Fruit fly (Drosophila melanogaster): Measurements from ENCODE around the gene f.

Gene f

DNA sequence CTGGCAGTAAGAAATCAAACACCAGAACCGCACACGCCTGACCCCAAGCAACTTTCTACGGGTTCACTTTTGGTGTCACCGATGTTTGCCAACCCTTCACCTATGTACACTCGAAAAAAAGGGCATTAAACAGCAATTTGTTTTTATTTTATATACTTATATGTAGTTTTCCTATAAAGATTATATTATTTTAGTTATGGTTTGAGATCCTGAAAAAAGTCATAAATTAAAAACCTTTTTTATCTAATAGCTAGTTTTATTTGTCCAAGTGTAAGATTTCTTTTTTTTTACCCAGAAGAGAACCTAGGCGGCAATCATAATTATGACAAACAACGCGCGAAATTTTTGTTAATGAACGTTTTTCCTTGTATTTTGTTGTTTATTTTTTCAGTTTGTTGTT is 60.6 kb downstream of the f start (continued):
- TF ChIP-seq inv (GFP tag; IDR thresholded peaks at IDR 0.05; ENCODE audit: partially characterized antibody) (no peak), CG9727 (GFP tag; optimal IDR thresholded peaks at IDR 0.05) (peak; percentile 61), tna (GFP tag; IDR thresholded peaks at IDR 0.05; ENCODE audit: partially characterized antibody) (no peak), cwo (GFP tag; optimal IDR thresholded peaks at IDR 0.05) (peak; percentile 44), cg (GFP tag; optimal IDR thresholded peaks at IDR 0.05) (no peak), HLH54F (GFP tag; optimal IDR thresholded peaks at IDR 0.05) (no peak), bigmax (GFP tag; optimal IDR thresholded peaks at IDR 0.05) (no peak), chinmo (GFP tag; IDR thresholded peaks at IDR 0.05; ENCODE audit: partially characterized antibody) (no peak), z (GFP tag; IDR thresholded peaks at IDR 0.05) (no peak), Gug (GFP tag; IDR thresholded peaks at IDR 0.05) (no peak), Drgx (GFP tag; IDR thresholded peaks at IDR 0.05) (no peak; the same call in 1 of the 2 replicates), dmrt11E (tag; optimal IDR thresholded peaks at IDR 0.05) (peak; percentile 20), Lpt (GFP tag; optimal IDR thresholded peaks at IDR 0.05) (no peak), da (GFP tag; optimal IDR thresholded peaks at IDR 0.05) (no peak), HLH3B (GFP tag; IDR thresholded peaks at IDR 0.05) (peak; percentile 46; the same call in 1 of the 2 replicates), CG7786 (GFP tag; optimal IDR thresholded peaks at IDR 0.05) (no peak), CG18764 (GFP tag; optimal IDR thresholded peaks at IDR 0.05) (no peak), Chrac-16 (GFP tag; optimal IDR thresholded peaks at IDR 0.05) (peak; percentile 27), phol (tag; optimal IDR thresholded peaks at IDR 0.05) (peak; percentile 59), Poxn (GFP tag; IDR thresholded peaks at IDR 0.05) (no peak), CG4282 (GFP tag; optimal IDR thresholded peaks at IDR 0.05) (no peak), Sin3A (optimal IDR thresholded peaks at IDR 0.05) (no peak), CG15479 (GFP tag; optimal IDR thresholded peaks at IDR 0.05) (no peak), crc (GFP tag; optimal IDR thresholded peaks at IDR 0.05) (no peak), NC2β (GFP tag; optimal IDR thresholded peaks at IDR 0.05) (no peak), usp (GFP tag; optimal IDR thresholded peaks at IDR 0.05) (no peak), CG31224 (GFP tag; IDR thresholded peaks at IDR 0.05) (no peak), tgo (GFP tag; IDR thresholded peaks at IDR 0.05) (peak; percentile 70), GATAe (GFP tag; conservative IDR thresholded peaks at IDR 0.05) (no peak), dimm (GFP tag; IDR thresholded peaks at IDR 0.05) (no peak), tx (GFP tag; optimal IDR thresholded peaks at IDR 0.05) (no peak), gcm2 (GFP tag; optimal IDR thresholded peaks at IDR 0.05) (no peak), Taf1 (GFP tag; IDR thresholded peaks at IDR 0.05) (no peak), YL-1 (GFP tag; optimal IDR thresholded peaks at IDR 0.05) (no peak), twi (tag; optimal IDR thresholded peaks at IDR 0.05) (no peak), Dad (GFP tag; optimal IDR thresholded peaks at IDR 0.05) (no peak), sc (optimal IDR thresholded peaks at IDR 0.05) (no peak), sc (GFP tag; optimal IDR thresholded peaks at IDR 0.05) (no peak), shn (GFP tag; optimal IDR thresholded peaks at IDR 0.05) (no peak), gt (GFP tag; IDR thresholded peaks at IDR 0.05) (no peak), CG34422 (GFP tag; IDR thresholded peaks at IDR 0.05) (no peak), CG15696 (tag; optimal IDR thresholded peaks at IDR 0.05) (peak; percentile 41), otp (GFP tag; IDR thresholded peaks at IDR 0.05) (0 out of 3 replicates have a peak, but pooled peaks have one; percentile 41), CG8359 (GFP tag; optimal IDR thresholded peaks at IDR 0.05; ENCODE audit: borderline replicate concordance) (no peak), wdn (GFP tag; IDR thresholded peaks at IDR 0.05) (no peak), CG13894 (tag; optimal IDR thresholded peaks at IDR 0.05) (no peak), ato (GFP tag; IDR thresholded peaks at IDR 0.05; ENCODE audit: partially characterized antibody) (no peak), C15 (GFP tag; IDR thresholded peaks at IDR 0.05) (no peak), Oli (tag; optimal IDR thresholded peaks at IDR 0.05) (peak; percentile 24), CG5180 (GFP tag; optimal IDR thresholded peaks at IDR 0.05) (no peak), CG10274 (GFP tag; optimal IDR thresholded peaks at IDR 0.05) (no peak), Spps (tag; optimal IDR thresholded peaks at IDR 0.05) (no peak), CG12942 (GFP tag; optimal IDR thresholded peaks at IDR 0.05) (no peak)

All from whole organism, embryonic.